Worm (Caenorhabditis elegans): ENCODE results near the gene nra-4.
A peak's percentile ranks its signal among the peaks of the same experiment; 100 is the strongest.

Gene nra-4

ce11 chrV:1060219-1060863 lies 12.0 kb upstream of the nra-4 start:
- TF ChIP-seq unc-3 (GFP tag; conservative IDR thresholded peaks at IDR 0.05) (no peak), unc-3 (tag; optimal IDR thresholded peaks at IDR 0.05) (no peak), dve-1 (tag; optimal IDR thresholded peaks at IDR 0.05) (no peak), hlh-30 (tag; optimal IDR thresholded peaks at IDR 0.05; ENCODE audit: insufficient read depth) (peak; percentile 4), zip-5 (tag; optimal IDR thresholded peaks at IDR 0.05) (no peak), unc-55 (GFP tag; optimal IDR thresholded peaks at IDR 0.05) (peak; percentile 96), hlh-8 (tag; optimal IDR thresholded peaks at IDR 0.05) (no peak), elt-2 (tag; optimal IDR thresholded peaks at IDR 0.05) (peak; percentile 91), mec-3 (tag; optimal IDR thresholded peaks at IDR 0.05; ENCODE audit: borderline replicate concordance) (no peak), odd-2 (tag; optimal IDR thresholded peaks at IDR 0.05) (no peak)

DNA sequence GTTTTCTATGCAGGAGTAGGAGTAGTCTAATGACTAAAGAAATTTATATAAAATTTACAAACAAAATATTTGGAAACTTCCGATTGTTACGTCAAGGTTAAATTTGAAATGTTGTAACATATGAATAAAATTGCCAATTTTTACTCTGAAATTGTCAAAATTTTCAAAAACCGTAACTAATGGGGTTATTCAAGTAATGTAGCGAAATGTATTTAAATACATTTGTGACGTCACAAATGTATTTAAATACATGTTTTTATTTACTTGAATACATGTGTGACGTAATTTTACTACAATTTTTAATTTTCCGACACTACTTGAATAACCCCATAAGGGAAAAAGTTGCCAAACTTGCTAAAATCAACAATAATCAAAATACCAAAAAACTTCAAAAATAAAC lies 5.0 kb upstream of the nra-4 start:
- TF ChIP-seq madf-2 (tag; optimal IDR thresholded peaks at IDR 0.05) (no peak), tbx-2 (tag; optimal IDR thresholded peaks at IDR 0.05) (no peak), tbx-7 (tag; optimal IDR thresholded peaks at IDR 0.05) (no peak), nhr-11 (tag; optimal IDR thresholded peaks at IDR 0.05) (no peak), pha-2 (tag; optimal IDR thresholded peaks at IDR 0.05) (no peak), fkh-10 (GFP tag; optimal IDR thresholded peaks at IDR 0.05) (no peak), ceh-22 (tag; optimal IDR thresholded peaks at IDR 0.05) (no peak)

- peak; percentile 86 for TF ChIP-seq dve-1 (tag; optimal IDR thresholded peaks at IDR 0.05)
- TF ChIP-seq elt-4 (tag; optimal IDR thresholded peaks at IDR 0.05): no peak
Observed at ce11 chrV:1052559-1053064, 4.2 kb upstream of the nra-4 start, which contains the start of gene K10C9.4. Gene K10C9.4, minus strand, starts transcription at chrV:1053014.

ce11 chrV:1051651-1052050 lies 3.3 kb upstream of the nra-4 start:
- TF ChIP-seq che-1 (tag; optimal IDR thresholded peaks at IDR 0.05) (no peak), elt-4 (tag; optimal IDR thresholded peaks at IDR 0.05) (no peak), mec-3 (tag; optimal IDR thresholded peaks at IDR 0.05; ENCODE audit: borderline replicate concordance) (no peak), nhr-232 (tag; optimal IDR thresholded peaks at IDR 0.05) (no peak), C38D4.7 (GFP tag; optimal IDR thresholded peaks at IDR 0.05) (no peak), ztf-16 (tag; optimal IDR thresholded peaks at IDR 0.05) (no peak), gmeb-2 (tag; optimal IDR thresholded peaks at IDR 0.05) (no peak), C08G9.2 (tag; optimal IDR thresholded peaks at IDR 0.05) (no peak), fax-1 (tag; optimal IDR thresholded peaks at IDR 0.05) (no peak), sox-4 (tag; optimal IDR thresholded peaks at IDR 0.05) (no peak), ahr-1 (tag; optimal IDR thresholded peaks at IDR 0.05) (no peak), ref-2 (tag; optimal IDR thresholded peaks at IDR 0.05) (no peak), Y22D7AL.16 (tag; optimal IDR thresholded peaks at IDR 0.05) (no peak)

DNA sequence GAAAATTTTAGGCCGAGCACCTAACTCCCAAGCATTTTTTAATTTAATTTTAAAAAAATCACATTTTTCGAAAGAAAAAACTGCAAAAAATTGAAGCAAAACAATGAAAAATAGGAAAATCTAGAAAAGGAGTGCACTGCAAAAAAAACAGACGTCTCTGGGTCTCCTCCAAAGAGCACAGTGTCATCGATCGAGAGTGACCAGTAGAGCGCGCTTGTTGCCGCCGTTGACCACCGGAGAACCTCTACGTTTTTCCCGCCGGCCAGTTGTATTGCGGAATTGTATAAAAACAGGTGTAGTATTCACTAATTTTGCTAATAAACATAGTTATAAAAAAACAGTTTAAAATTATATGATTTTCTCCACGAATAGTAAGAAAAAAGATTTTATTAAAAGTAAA lies 952 bp upstream of the nra-4 start:
- TF ChIP-seq dve-1 (tag; optimal IDR thresholded peaks at IDR 0.05) (no peak), odd-2 (tag; optimal IDR thresholded peaks at IDR 0.05) (no peak), sox-2 (GFP tag; IDR thresholded peaks at IDR 0.05) (no peak), sox-4 (tag; optimal IDR thresholded peaks at IDR 0.05) (no peak), nfya-1 (tag; optimal IDR thresholded peaks at IDR 0.05) (peak; percentile 3), unc-55 (GFP tag; optimal IDR thresholded peaks at IDR 0.05) (peak; percentile 30), eyg-1 (tag; optimal IDR thresholded peaks at IDR 0.05) (no peak), ets-4 (tag; optimal IDR thresholded peaks at IDR 0.05) (no peak), fax-1 (tag; optimal IDR thresholded peaks at IDR 0.05) (no peak), pros-1 (tag; optimal IDR thresholded peaks at IDR 0.05) (no peak), T23F11.4 (GFP tag; optimal IDR thresholded peaks at IDR 0.05) (no peak), ceh-48 (tag; optimal IDR thresholded peaks at IDR 0.05) (peak; percentile 23)

Measured in whole organism, late embryonic.